Fruit fly (Drosophila melanogaster) whole organism, embryonic: ENCODE measurements around the gene RpS30.
A peak's percentile ranks its signal among the peaks of the same experiment; 100 is the strongest.

Experiments used
- Atf6 ChIP-seq: fragments of 200-800 bp; sonication (Bioruptor generic); IDR thresholded peaks from 2 replicates; pipeline ENCODE4 v1.3.6; 2022; ENCODE audit warnings: missing biosample characterization, missing genetic modification characterization
- CG10543 ChIP-seq: fragments of 200-800 bp; sonication (Bioruptor generic); optimal IDR thresholded peaks from 3 replicates; lab custom pipeline; 2017; ENCODE audit warnings: missing biosample characterization, mild to moderate bottlenecking, missing genetic modification characterization, moderate library complexity
- CG11085 ChIP-seq: fragments of 200-800 bp; sonication (Bioruptor generic); IDR thresholded peaks from 2 replicates; pipeline ENCODE4 v1.3.6; 2022; ENCODE audit warnings: missing biosample characterization, missing genetic modification characterization
- CG12104 ChIP-seq: fragments of 200-800 bp; sonication (Bioruptor generic); optimal IDR thresholded peaks from 3 replicates; lab custom pipeline; 2016; ENCODE audit warnings: missing biosample characterization, missing genetic modification characterization
- CG12391 ChIP-seq: fragments of 200-800 bp; sonication (Bioruptor generic); optimal IDR thresholded peaks from 3 replicates; lab custom pipeline; 2018; ENCODE audit warnings: missing biosample characterization, mild to moderate bottlenecking, missing genetic modification characterization, moderate library complexity
- CG13424 ChIP-seq: fragments of 200-800 bp; sonication (Bioruptor generic); optimal IDR thresholded peaks from 2 replicates; lab custom pipeline; 2019; ENCODE audit warnings: missing biosample characterization, mild to moderate bottlenecking, missing genetic modification characterization, moderate library complexity
- CG15601 ChIP-seq: fragments of 200-800 bp; sonication (Bioruptor generic); optimal IDR thresholded peaks from 3 replicates; lab custom pipeline; 2019; ENCODE audit warnings: missing biosample characterization, mild to moderate bottlenecking, missing genetic modification characterization, moderate library complexity
- CG17361 ChIP-seq: fragments of 200-800 bp; sonication (Bioruptor generic); IDR thresholded peaks from 3 replicates; pipeline ENCODE4 v1.3.6; 2022; ENCODE audit warnings: missing biosample characterization, missing genetic modification characterization
- CG17568 ChIP-seq: fragments of 200-800 bp; sonication (Bioruptor generic); optimal IDR thresholded peaks from 2 replicates; lab custom pipeline; 2018; ENCODE audit warnings: missing biosample characterization, mild to moderate bottlenecking, missing genetic modification characterization, moderate library complexity
- CG2120 ChIP-seq: fragments of 200-800 bp; sonication (Bioruptor generic); optimal IDR thresholded peaks from 3 replicates; lab custom pipeline; 2016; ENCODE audit warnings: missing biosample characterization, missing genetic modification characterization
- CG30403 ChIP-seq: fragments of 200-800 bp; sonication (Bioruptor generic); optimal IDR thresholded peaks from 3 replicates; lab custom pipeline; 2016; ENCODE audit warnings: missing biosample characterization, missing genetic modification characterization
- CG3281 ChIP-seq: fragments of 200-800 bp; sonication (Bioruptor generic); optimal IDR thresholded peaks from 3 replicates; lab custom pipeline; 2017; ENCODE audit warnings: missing biosample characterization, mild to moderate bottlenecking, missing genetic modification characterization
- CG33213 ChIP-seq: fragments of 200-800 bp; sonication (Bioruptor generic); optimal IDR thresholded peaks from 3 replicates; lab custom pipeline; 2016; ENCODE audit warnings: missing biosample characterization, missing genetic modification characterization
- CG34422 ChIP-seq: fragments of 200-800 bp; sonication (Bioruptor generic); IDR thresholded peaks from 3 replicates; pipeline ENCODE4 v1.3.6; 2022; ENCODE audit warnings: missing biosample characterization, missing genetic modification characterization
- CG4617 ChIP-seq: fragments of 200-800 bp; sonication (Bioruptor generic); optimal IDR thresholded peaks from 3 replicates; lab custom pipeline; 2016; ENCODE audit warnings: missing biosample characterization, missing genetic modification characterization, borderline replicate concordance
- CG7357 ChIP-seq: fragments of 200-800 bp; sonication (Bioruptor generic); IDR thresholded peaks from 3 replicates; pipeline ENCODE4 v1.3.6; 2022; ENCODE audit warnings: missing biosample characterization, missing genetic modification characterization
- CG7987 ChIP-seq: fragments of 200-800 bp; sonication (Bioruptor generic); optimal IDR thresholded peaks from 2 replicates; lab custom pipeline; 2018; ENCODE audit warnings: missing biosample characterization, mild to moderate bottlenecking, missing genetic modification characterization, moderate library complexity
- CG9727 ChIP-seq: fragments of 200-800 bp; sonication (Bioruptor generic); optimal IDR thresholded peaks from 3 replicates; lab custom pipeline; 2017; ENCODE audit warnings: missing biosample characterization, mild to moderate bottlenecking, missing genetic modification characterization
- Deaf1 ChIP-seq: fragments of 200-800 bp; optimal IDR thresholded peaks from 3 replicates; lab custom pipeline; 2019; ENCODE audit warnings: missing biosample characterization, mild to moderate bottlenecking, missing genetic modification characterization, moderate library complexity
- Ets65A ChIP-seq: fragments of 200-800 bp; sonication (Bioruptor generic); peaks from one replicate; lab custom pipeline; 2016; ENCODE audit warnings: missing biosample characterization, missing genetic modification characterization
- Hand ChIP-seq: fragments of 200-800 bp; sonication (Bioruptor generic); optimal IDR thresholded peaks from 2 replicates; lab custom pipeline; 2017; ENCODE audit warnings: mild to moderate bottlenecking, missing biosample characterization, missing genetic modification reagents, missing genetic modification characterization
- Hr51 ChIP-seq, 2 experiments: fragments of 200-800 bp; sonication (Bioruptor generic); optimal IDR thresholded peaks; 2 replicates in 1 of 2; 3 replicates in 1 of 2; lab custom pipeline; 2016 to 2018; ENCODE audit warnings: missing biosample characterization in 2 of 2, missing genetic modification characterization in 2 of 2, mild to moderate bottlenecking in 1 of 2, moderate library complexity in 1 of 2
- Med ChIP-seq: fragments of 200-800 bp; sonication (Bioruptor generic); peaks from one replicate; lab custom pipeline; 2016; ENCODE audit warnings: missing biosample characterization, missing genetic modification characterization, mild to moderate bottlenecking, inconsistent platforms, moderate library complexity
- Ptx1 ChIP-seq: fragments of 200-800 bp; sonication (Bioruptor generic); IDR thresholded peaks from 2 replicates; pipeline ENCODE4 v1.3.6; 2022; ENCODE audit warnings: missing biosample characterization, missing genetic modification characterization
- Sox100B ChIP-seq: fragments of 200-800 bp; sonication (Bioruptor generic); optimal IDR thresholded peaks from 3 replicates; lab custom pipeline; 2018; ENCODE audit warnings: missing biosample characterization, mild to moderate bottlenecking, missing genetic modification characterization
- Sox102F ChIP-seq: fragments of 200-800 bp; sonication (Bioruptor generic); optimal IDR thresholded peaks from 2 replicates; lab custom pipeline; 2018; ENCODE audit warnings: missing biosample characterization, mild to moderate bottlenecking, missing genetic modification characterization, moderate library complexity
- ci ChIP-seq: fragments of 200-800 bp; sonication (Bioruptor generic); IDR thresholded peaks from 3 replicates; pipeline ENCODE4 v1.3.6; 2022; ENCODE audit warnings: missing biosample characterization, missing genetic modification characterization
- dmrt99B ChIP-seq: fragments of 200-800 bp; sonication (Bioruptor generic); optimal IDR thresholded peaks from 2 replicates; lab custom pipeline; 2018; ENCODE audit warnings: missing biosample characterization, mild to moderate bottlenecking, missing genetic modification characterization, moderate library complexity
- fd96Cb ChIP-seq: fragments of 200-800 bp; sonication (Bioruptor generic); optimal IDR thresholded peaks from 2 replicates; lab custom pipeline; 2018; ENCODE audit warnings: missing biosample characterization, mild to moderate bottlenecking, missing genetic modification characterization, moderate library complexity
- ftz-f1 ChIP-seq: fragments of 200-800 bp; sonication (Bioruptor generic); optimal IDR thresholded peaks from 2 replicates; lab custom pipeline; 2016; ENCODE audit warnings: missing biosample characterization, missing genetic modification characterization
- gem ChIP-seq: fragments of 200-800 bp; sonication (Bioruptor generic); optimal IDR thresholded peaks from 2 replicates; lab custom pipeline; 2019; ENCODE audit warnings: missing biosample characterization, mild to moderate bottlenecking, missing genetic modification characterization, moderate library complexity
- gsb-n ChIP-seq: fragments of 200-800 bp; sonication (Bioruptor generic); optimal IDR thresholded peaks from 3 replicates; lab custom pipeline; 2018; ENCODE audit warnings: missing biosample characterization, mild to moderate bottlenecking, missing genetic modification characterization
- kni ChIP-seq: fragments of 200-800 bp; sonication (Bioruptor generic); optimal IDR thresholded peaks from 3 replicates; lab custom pipeline; 2017; ENCODE audit warnings: mild to moderate bottlenecking, missing biosample characterization, missing genetic modification reagents, missing genetic modification characterization
- mam ChIP-seq: fragments of 200-800 bp; sonication (Bioruptor generic); optimal IDR thresholded peaks from 3 replicates; lab custom pipeline; 2016; ENCODE audit warnings: missing biosample characterization, missing genetic modification characterization
- nmo ChIP-seq: fragments of 200-800 bp; sonication (Bioruptor generic); optimal IDR thresholded peaks from 2 replicates; lab custom pipeline; 2018; ENCODE audit warnings: missing biosample characterization, mild to moderate bottlenecking, missing genetic modification characterization, moderate library complexity
- pan ChIP-seq, 4 experiments: fragments of >200 bp in 3 of 4; fragments of 200-800 bp in 1 of 4; sonication (Bioruptor generic) in 1 of 4; optimal IDR thresholded peaks in 3 of 4; IDR thresholded peaks in 1 of 4; 2 replicates each; pipeline versions ENCODE4 v1.3.6 to Lab custom; 2017 to 2022; ENCODE audit warnings: missing biosample characterization in 2 of 4, missing genetic modification characterization in 2 of 4, mixed read lengths in 1 of 4
- peb ChIP-seq: fragments of 200-800 bp; sonication (Bioruptor generic); IDR thresholded peaks from 2 replicates; pipeline ENCODE4 v1.3.6; 2022; ENCODE audit warnings: missing biosample characterization, missing genetic modification characterization
- phol ChIP-seq: fragments of 200-800 bp; sonication (Bioruptor generic); optimal IDR thresholded peaks from 3 replicates; lab custom pipeline; 2018; ENCODE audit warnings: missing biosample characterization, mild to moderate bottlenecking, missing genetic modification characterization, moderate library complexity
- row ChIP-seq: fragments of 200-800 bp; sonication (Bioruptor generic); IDR thresholded peaks from 3 replicates; pipeline ENCODE4 v1.3.6; 2022; ENCODE audit warnings: missing biosample characterization, missing genetic modification characterization
- sim ChIP-seq: fragments of 200-800 bp; sonication (Bioruptor generic); IDR thresholded peaks from 2 replicates; pipeline ENCODE4 v1.3.6; 2022; ENCODE audit warnings: missing biosample characterization, missing genetic modification characterization
- sisA ChIP-seq: fragments of 200-800 bp; sonication (Bioruptor generic); IDR thresholded peaks from 2 replicates; pipeline ENCODE4 v1.3.6; 2022; ENCODE audit warnings: missing biosample characterization, missing genetic modification characterization
- slp2 ChIP-seq: fragments of 200-800 bp; sonication (Bioruptor generic); optimal IDR thresholded peaks from 2 replicates; lab custom pipeline; 2016; ENCODE audit warnings: missing biosample characterization, missing genetic modification characterization
- sob ChIP-seq: fragments of 200-800 bp; sonication (Bioruptor generic); IDR thresholded peaks from 2 replicates; pipeline ENCODE4 v1.3.6; 2022; ENCODE audit warnings: missing biosample characterization, missing genetic modification characterization
- stc ChIP-seq: fragments of 200-800 bp; sonication (Bioruptor generic); IDR thresholded peaks from 2 replicates; pipeline ENCODE4 v1.3.6; 2022; ENCODE audit warnings: missing biosample characterization, missing genetic modification characterization
- tgo ChIP-seq: fragments of 200-800 bp; sonication (Bioruptor generic); IDR thresholded peaks from 3 replicates; pipeline ENCODE4 v1.3.6; 2022; ENCODE audit warnings: missing biosample characterization, missing genetic modification characterization
- tio ChIP-seq: fragments of 200-800 bp; sonication (Bioruptor generic); optimal IDR thresholded peaks from 2 replicates; lab custom pipeline; 2017; ENCODE audit warnings: missing biosample characterization, missing genetic modification characterization, inconsistent platforms
- tna ChIP-seq: fragments of 200-800 bp; sonication (Bioruptor generic); IDR thresholded peaks from 2 replicates; pipeline ENCODE4 v1.3.6; 2022; ENCODE audit warnings: missing biosample characterization, missing genetic modification characterization; ENCODE audit not compliant: partially characterized antibody
- tx ChIP-seq: fragments of 200-800 bp; sonication (Bioruptor generic); optimal IDR thresholded peaks from 2 replicates; lab custom pipeline; 2016; ENCODE audit warnings: missing biosample characterization, missing genetic modification characterization
- vvl ChIP-seq: fragments of 200-800 bp; sonication (Bioruptor generic); IDR thresholded peaks from 2 replicates; pipeline ENCODE4 v1.3.6; 2022; ENCODE audit warnings: missing biosample characterization, missing genetic modification characterization
- zf30C ChIP-seq: fragments of 200-800 bp; sonication (Bioruptor generic); optimal IDR thresholded peaks from 3 replicates; lab custom pipeline; 2018; ENCODE audit warnings: missing biosample characterization, mild to moderate bottlenecking, missing genetic modification characterization

The RpS30 gene

DNA sequence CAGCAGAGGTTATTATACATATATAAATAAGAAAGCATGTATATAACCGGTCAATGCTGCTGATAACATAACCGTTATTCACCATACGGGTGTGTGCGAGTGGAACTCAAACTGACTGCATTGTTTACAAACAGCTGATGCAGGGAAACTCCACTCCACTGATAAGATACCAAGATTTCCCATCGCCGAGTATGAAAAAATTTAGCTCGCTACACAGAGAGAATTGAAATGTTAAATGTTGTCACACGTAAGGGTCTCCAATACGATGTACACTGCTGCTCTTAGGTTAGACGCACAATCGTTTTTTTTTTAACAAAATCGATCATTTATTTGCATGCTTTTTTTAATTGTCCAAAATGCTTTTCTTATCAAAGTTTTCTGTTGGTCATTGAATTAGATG, 16.7 kb upstream of the RpS30 start (continued):
- no peak for TF ChIP-seq CG12104 (GFP tag; lab: Kevin White, UChicago)
- TF ChIP-seq CG17361 (GFP tag; lab: Robert Waterston, UW) = no peak
- no peak for TF ChIP-seq ftz-f1 (GFP tag; lab: Kevin White, UChicago)
- TF ChIP-seq sob (GFP tag; lab: Robert Waterston, UW) = no peak
- TF ChIP-seq slp2 (GFP tag; lab: Kevin White, UChicago) = peak; percentile 36
- TF ChIP-seq tgo (GFP tag; lab: Robert Waterston, UW) = no peak
- TF ChIP-seq CG4617 (GFP tag; lab: Kevin White, UChicago) = no peak
- TF ChIP-seq CG7357 = no peak
- TF ChIP-seq Ptx1 (GFP tag; lab: Robert Waterston, UW) = peak; percentile 38; the same call in 1 of the 2 replicates
- peak; percentile 59 for TF ChIP-seq gem (tag; lab: Kevin White, UChicago)
- no peak for TF ChIP-seq peb (GFP tag; lab: Robert Waterston, UW)
- TF ChIP-seq pan (optimal IDR thresholded peaks at IDR 0.05; lab: Kevin White, UChicago) = no peak
- peak in 1 of 2 experiments; percentile 25 for TF ChIP-seq pan (GFP tag; optimal IDR thresholded peaks at IDR 0.05 in 1 of 2, IDR thresholded peaks at IDR 0.05 in 1 of 2)
- TF ChIP-seq gsb-n (tag; lab: Kevin White, UChicago) = peak; percentile 10
- TF ChIP-seq fd96Cb (tag; lab: Kevin White, UChicago) = peak; percentile 24
- TF ChIP-seq kni (GFP tag; lab: Kevin White, UChicago) = no peak
- no peak for TF ChIP-seq tna (GFP tag; lab: Robert Waterston, UW)
- peak in 1 of 2 experiments; percentile 29 for TF ChIP-seq Hr51 (GFP tag; optimal IDR thresholded peaks at IDR 0.05; lab: Kevin White, UChicago)
- peak; percentile 62 for TF ChIP-seq row (GFP tag; lab: Robert Waterston, UW)
- no peak for TF ChIP-seq CG33213
- peak; percentile 29; the same call in 1 of the 3 replicates for TF ChIP-seq CG34422 (GFP tag; lab: Robert Waterston, UW)
- peak; percentile 61 for TF ChIP-seq Sox102F (GFP tag; lab: Kevin White, UChicago)
- TF ChIP-seq phol (tag; lab: Kevin White, UChicago) = peak; percentile 38
- TF ChIP-seq CG11085 (GFP tag; lab: Robert Waterston, UW) = no peak
- no peak for TF ChIP-seq CG7987 (GFP tag; lab: Kevin White, UChicago)
- TF ChIP-seq tx = peak; percentile 40
- no peak for TF ChIP-seq Sox100B (GFP tag; lab: Kevin White, UChicago)
- TF ChIP-seq CG30403 (GFP tag; lab: Kevin White, UChicago) = peak; percentile 19
- peak; percentile 49 for TF ChIP-seq dmrt99B (tag; lab: Kevin White, UChicago)
- peak; percentile 62 for TF ChIP-seq zf30C
- peak; percentile 62; the same call in 1 of the 3 replicates for TF ChIP-seq ci (GFP tag; lab: Robert Waterston, UW)
- TF ChIP-seq CG15601 (tag; lab: Kevin White, UChicago) = no peak
- TF ChIP-seq stc (GFP tag; lab: Robert Waterston, UW) = peak; percentile 48; the same call in 1 of the 2 replicates
- peak; percentile 32; the same call in 1 of the 2 replicates for TF ChIP-seq Atf6 (GFP tag; lab: Robert Waterston, UW)
- TF ChIP-seq Hand (GFP tag; lab: Kevin White, UChicago) = no peak
- TF ChIP-seq CG3281 (GFP tag; lab: Kevin White, UChicago) = no peak
- TF ChIP-seq CG10543 = no peak
- peak; percentile 45 for TF ChIP-seq CG12391 (tag; lab: Kevin White, UChicago)
- peak; percentile 22 for TF ChIP-seq nmo (GFP tag; lab: Kevin White, UChicago)
- TF ChIP-seq CG13424 (tag; lab: Kevin White, UChicago) = peak; percentile 21
- TF ChIP-seq CG2120 (GFP tag; lab: Kevin White, UChicago) = peak; percentile 21
- peak; percentile 10 for TF ChIP-seq Ets65A (GFP tag; lab: Kevin White, UChicago)
- no peak for TF ChIP-seq CG9727 (GFP tag; lab: Kevin White, UChicago)
- peak; percentile 41 for TF ChIP-seq Med (GFP tag; lab: Kevin White, UChicago)
- TF ChIP-seq CG17568 = no peak
- no peak for TF ChIP-seq Deaf1 (tag; lab: Kevin White, UChicago)
- no peak for TF ChIP-seq mam
- TF ChIP-seq vvl (GFP tag; lab: Robert Waterston, UW) = peak; percentile 35; the same call in 1 of the 2 replicates
- peak; percentile 7 for TF ChIP-seq tio
- peak; percentile 29; the same call in 1 of the 2 replicates for TF ChIP-seq sim
- TF ChIP-seq sisA (GFP tag; lab: Robert Waterston, UW) = 0 out of 2 replicates have a peak, but pooled peaks have one; percentile 29
